Worm (Caenorhabditis elegans) whole organism, late embryonic: Measurements from ENCODE around the gene C08E8.5.

Experiments used
- F13H6.1 ChIP-seq: sonication (generic microtip); optimal IDR thresholded peaks from 2 replicates; lab custom pipeline; 2016; ENCODE audit warnings: missing genetic modification characterization, missing compliant biosample characterization
- K02D7.2 ChIP-seq: sonication (generic microtip); optimal IDR thresholded peaks from 2 replicates; lab custom pipeline; 2017; ENCODE audit warnings: mild to moderate bottlenecking, missing genetic modification characterization, missing compliant biosample characterization
- K09A11.1 ChIP-seq: sonication (generic microtip); optimal IDR thresholded peaks from 2 replicates; lab custom pipeline; 2017; ENCODE audit warnings: antibody characterized with exemption, mild to moderate bottlenecking, missing genetic modification characterization, missing compliant biosample characterization; ENCODE audit not compliant: insufficient read depth
- Y22D7AL.16 ChIP-seq: sonication (generic microtip); optimal IDR thresholded peaks from 2 replicates; lab custom pipeline; 2016; ENCODE audit warnings: missing genetic modification characterization, missing compliant biosample characterization
- ahr-1 ChIP-seq: sonication (generic microtip); optimal IDR thresholded peaks from 2 replicates; lab custom pipeline; 2016; ENCODE audit warnings: missing genetic modification characterization, missing compliant biosample characterization
- ceh-14 ChIP-seq: sonication (generic microtip); optimal IDR thresholded peaks from 2 replicates; lab custom pipeline; 2016; ENCODE audit warnings: missing genotype, missing genetic modification characterization, missing compliant biosample characterization
- ceh-19 ChIP-seq: fragments of 200-800 bp; sonication (Bioruptor generic); optimal IDR thresholded peaks from 2 replicates; lab custom pipeline; 2018; ENCODE audit warnings: mild to moderate bottlenecking, missing genetic modification characterization, missing compliant biosample characterization
- ceh-2 ChIP-seq: sonication (generic microtip); optimal IDR thresholded peaks from 2 replicates; lab custom pipeline; 2016; ENCODE audit warnings: missing genotype, missing genetic modification characterization, missing compliant biosample characterization
- ceh-24 ChIP-seq: sonication (generic microtip); optimal IDR thresholded peaks from 2 replicates; lab custom pipeline; 2016; ENCODE audit warnings: mild to moderate bottlenecking, missing genetic modification characterization, missing compliant biosample characterization
- ceh-31 ChIP-seq: sonication (generic microtip); optimal IDR thresholded peaks from 2 replicates; lab custom pipeline; 2016; ENCODE audit warnings: missing genetic modification characterization, missing compliant biosample characterization
- ceh-45 ChIP-seq: fragments of 200-800 bp; sonication (Bioruptor generic); IDR thresholded peaks from 2 replicates; pipeline ENCODE4 v1.3.6; 2022; ENCODE audit warnings: missing genetic modification reagents, missing genetic modification characterization, missing compliant biosample characterization
- ceh-48 ChIP-seq: sonication (generic microtip); optimal IDR thresholded peaks from 2 replicates; lab custom pipeline; 2016; ENCODE audit warnings: missing genetic modification characterization, inconsistent platforms, missing compliant biosample characterization
- ceh-9 ChIP-seq: sonication (generic microtip); optimal IDR thresholded peaks from 2 replicates; lab custom pipeline; 2016; ENCODE audit warnings: mild to moderate bottlenecking, missing genetic modification characterization, inconsistent platforms, missing compliant biosample characterization
- che-1 ChIP-seq: sonication (generic microtip); optimal IDR thresholded peaks from 2 replicates; lab custom pipeline; 2016; ENCODE audit warnings: mild to moderate bottlenecking, missing genetic modification characterization, missing compliant biosample characterization
- dve-1 ChIP-seq: sonication (generic microtip); optimal IDR thresholded peaks from 2 replicates; lab custom pipeline; 2017; ENCODE audit warnings: antibody characterized with exemption, mild to moderate bottlenecking, missing genetic modification characterization, missing compliant biosample characterization
- elt-2 ChIP-seq: sonication (generic microtip); optimal IDR thresholded peaks from 2 replicates; lab custom pipeline; 2016; ENCODE audit warnings: missing genetic modification reagents, missing genetic modification characterization, missing compliant biosample characterization
- eyg-1 ChIP-seq: sonication (generic microtip); optimal IDR thresholded peaks from 2 replicates; lab custom pipeline; 2016; ENCODE audit warnings: missing genotype, missing genetic modification characterization, missing compliant biosample characterization
- fax-1 ChIP-seq: sonication (generic microtip); optimal IDR thresholded peaks from 2 replicates; lab custom pipeline; 2016; ENCODE audit warnings: missing genotype, missing genetic modification characterization, missing compliant biosample characterization
- fkh-6 ChIP-seq: sonication (generic microtip); optimal IDR thresholded peaks from 2 replicates; lab custom pipeline; 2016; ENCODE audit warnings: missing genetic modification characterization, missing compliant biosample characterization
- gmeb-2 ChIP-seq: sonication (generic microtip); optimal IDR thresholded peaks from 2 replicates; lab custom pipeline; 2016; ENCODE audit warnings: missing genetic modification characterization, inconsistent platforms, missing compliant biosample characterization
- hlh-15 ChIP-seq: sonication (generic microtip); optimal IDR thresholded peaks from 2 replicates; lab custom pipeline; 2016; ENCODE audit warnings: missing genetic modification characterization, missing compliant biosample characterization
- hlh-8 ChIP-seq: sonication (generic microtip); optimal IDR thresholded peaks from 2 replicates; lab custom pipeline; 2016; ENCODE audit warnings: missing genotype, missing genetic modification characterization, missing compliant biosample characterization
- lim-6 ChIP-seq: sonication (generic microtip); optimal IDR thresholded peaks from 2 replicates; lab custom pipeline; 2016; ENCODE audit warnings: missing genetic modification characterization, missing compliant biosample characterization
- mec-3 ChIP-seq: sonication (generic microtip); optimal IDR thresholded peaks from 2 replicates; lab custom pipeline; 2016; ENCODE audit warnings: borderline replicate concordance, missing genetic modification characterization, missing compliant biosample characterization
- nfya-1 ChIP-seq: sonication (generic microtip); optimal IDR thresholded peaks from 2 replicates; lab custom pipeline; 2017; ENCODE audit warnings: missing genetic modification characterization, mild to moderate bottlenecking, missing compliant biosample characterization, antibody characterized with exemption, moderate library complexity
- nhr-11 ChIP-seq: fragments of 150-350 bp; optimal IDR thresholded peaks from 2 replicates; lab custom pipeline; 2014; ENCODE audit warnings: missing biosample characterization, missing genetic modification characterization
- npax-4 ChIP-seq: sonication (generic microtip); optimal IDR thresholded peaks from 2 replicates; lab custom pipeline; 2016; ENCODE audit warnings: missing genetic modification characterization, missing compliant biosample characterization
- pag-3 ChIP-seq: sonication (generic microtip); optimal IDR thresholded peaks from 2 replicates; lab custom pipeline; 2016; ENCODE audit warnings: missing compliant biosample characterization, missing genetic modification characterization, borderline replicate concordance
- pax-1 ChIP-seq: fragments of 150-350 bp; optimal IDR thresholded peaks from 2 replicates; lab custom pipeline; 2014; ENCODE audit warnings: missing biosample characterization, missing genetic modification characterization
- pha-2 ChIP-seq: sonication (generic microtip); optimal IDR thresholded peaks from 2 replicates; lab custom pipeline; 2017; ENCODE audit warnings: mild to moderate bottlenecking, missing genetic modification characterization, missing compliant biosample characterization
- rnt-1 ChIP-seq: sonication (generic microtip); optimal IDR thresholded peaks from 2 replicates; lab custom pipeline; 2016; ENCODE audit warnings: missing genetic modification characterization, missing compliant biosample characterization
- sdc-2 ChIP-seq: sonication (generic microtip); optimal IDR thresholded peaks from 2 replicates; lab custom pipeline; 2016; ENCODE audit warnings: missing genotype, missing genetic modification characterization, missing compliant biosample characterization
- tbx-2 ChIP-seq: sonication (generic microtip); optimal IDR thresholded peaks from 2 replicates; lab custom pipeline; 2016; ENCODE audit warnings: missing genetic modification characterization, missing compliant biosample characterization
- tbx-7 ChIP-seq: sonication (generic microtip); optimal IDR thresholded peaks from 2 replicates; lab custom pipeline; 2016; ENCODE audit warnings: missing genotype, missing genetic modification characterization, missing compliant biosample characterization
- ttx-3 ChIP-seq: sonication (generic microtip); optimal IDR thresholded peaks from 2 replicates; lab custom pipeline; 2016; ENCODE audit warnings: missing genetic modification reagents, missing genetic modification characterization, missing compliant biosample characterization
- unc-3 ChIP-seq, 2 experiments: fragments of 200-800 bp in 1 of 2; sonication (Bioruptor generic) in 1 of 2; sonication (generic microtip) in 1 of 2; conservative IDR thresholded peaks in 1 of 2; optimal IDR thresholded peaks in 1 of 2; 2 replicates each; pipeline versions ENCODE4 v1.3.6 to Lab custom; 2016 to 2022; ENCODE audit warnings: missing compliant biosample characterization in 2 of 2, missing genetic modification characterization in 2 of 2, missing genetic modification reagents in 1 of 2
- unc-42 ChIP-seq: sonication (generic microtip); optimal IDR thresholded peaks from 2 replicates; lab custom pipeline; 2016; ENCODE audit warnings: missing genotype, missing genetic modification characterization, missing compliant biosample characterization
- ztf-16 ChIP-seq: sonication (generic microtip); optimal IDR thresholded peaks from 2 replicates; lab custom pipeline; 2017; ENCODE audit warnings: missing genetic modification characterization, missing compliant biosample characterization

C08E8.5 gene

DNA sequence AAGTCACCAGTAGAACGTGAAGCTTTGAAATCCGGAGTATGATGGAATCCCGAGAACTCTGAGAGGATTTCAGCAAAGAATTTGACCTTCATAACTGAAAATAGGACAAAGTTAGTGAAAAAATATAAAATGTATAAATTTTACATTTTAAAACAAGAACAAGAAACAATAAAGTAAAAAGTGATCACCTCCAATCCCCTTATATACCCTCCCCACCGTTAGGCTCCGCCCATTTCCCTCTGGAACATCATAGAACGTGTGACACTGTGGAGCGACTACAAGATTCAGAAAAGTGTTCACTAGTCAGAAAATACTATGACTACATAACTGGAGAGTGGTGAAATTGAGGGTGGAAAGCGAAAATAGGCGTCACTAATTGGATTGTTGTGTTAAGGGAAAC is 28.7 kb downstream of the C08E8.5 start, which contains the start of gene B0462.4:
TSS of gene B0462.4 (minus strand) at position 101 of the 400 bp plus-strand sequence.
- TF ChIP-seq tbx-2 (tag; lab: Kevin White, UChicago) (no peak), che-1 (no peak), pag-3 (no peak), ceh-9 (tag; lab: Kevin White, UChicago) (no peak), ceh-48 (tag; lab: Kevin White, UChicago) (no peak), ceh-14 (tag; lab: Kevin White, UChicago) (no peak), sdc-2 (no peak), nfya-1 (tag; lab: Kevin White, UChicago) (no peak), hlh-15 (tag; lab: Kevin White, UChicago) (no peak), gmeb-2 (tag; lab: Kevin White, UChicago) (no peak)
- TF ChIP-seq, all 69 proteins: peak for 0

ce11 chrV:18324525-18324924 is 35.3 kb downstream of the C08E8.5 start:
- TF ChIP-seq F13H6.1 (no peak), ceh-14 (tag; lab: Kevin White, UChicago) (no peak), dve-1 (no peak), lim-6 (tag; lab: Kevin White, UChicago) (no peak), rnt-1 (tag; lab: Kevin White, UChicago) (no peak), ceh-9 (tag; lab: Kevin White, UChicago) (no peak), eyg-1 (tag; lab: Kevin White, UChicago) (no peak), pax-1 (no peak), nhr-11 (no peak), ceh-31 (tag; lab: Kevin White, UChicago) (no peak), ztf-16 (tag; lab: Kevin White, UChicago) (no peak), ttx-3 (tag; lab: Kevin White, UChicago) (no peak), npax-4 (tag; lab: Kevin White, UChicago) (no peak), elt-2 (tag; lab: Kevin White, UChicago) (no peak), ceh-45 (GFP tag; lab: Robert Waterston, UW) (no peak), ceh-2 (tag; lab: Kevin White, UChicago) (no peak), K02D7.2 (no peak), tbx-7 (tag; lab: Kevin White, UChicago) (no peak), nfya-1 (tag; lab: Kevin White, UChicago) (no peak), mec-3 (tag; lab: Kevin White, UChicago) (no peak)

- TF ChIP-seq ahr-1 (tag; lab: Kevin White, UChicago) (no peak), pha-2 (tag; lab: Kevin White, UChicago) (no peak), ceh-19 (GFP tag; lab: Kevin White, UChicago) (no peak), ceh-24 (tag; lab: Kevin White, UChicago) (no peak), fax-1 (tag; lab: Kevin White, UChicago) (no peak), fkh-6 (tag; lab: Kevin White, UChicago) (no peak), unc-42 (no peak), unc-3 (GFP tag; conservative IDR thresholded peaks at IDR 0.05; lab: Robert Waterston, UW) (no peak), unc-3 (tag; optimal IDR thresholded peaks at IDR 0.05; lab: Kevin White, UChicago) (no peak), ttx-3 (tag; lab: Kevin White, UChicago) (no peak), K09A11.1 (no peak), npax-4 (tag; lab: Kevin White, UChicago) (no peak), nhr-11 (no peak), hlh-8 (tag; lab: Kevin White, UChicago) (no peak)
Measured at ce11 chrV:18323231-18323630, 36.6 kb downstream of the C08E8.5 start, which contains the start of gene B0462.5. Gene B0462.5 (minus strand): TSS chrV:18323331.

ce11 chrV:18318312-18318711 is 41.5 kb downstream of the C08E8.5 start, which contains the start of gene fbxb-119:
Gene fbxb-119 (plus strand): TSS chrV:18318612.
- TF ChIP-seq Y22D7AL.16 (tag; lab: Kevin White, UChicago) = no peak
- TF ChIP-seq ceh-9 (tag; lab: Kevin White, UChicago) = no peak
